Fruit fly (Drosophila melanogaster): ENCODE results near the gene CG9541.

CG9541 gene

dm6 chr2L:8943110-8943509 lies 32.1 kb downstream of the CG9541 start, which contains the start of gene CG9515 (continued):
- TF ChIP-seq psq (GFP tag; optimal IDR thresholded peaks at IDR 0.05) (no peak), B-H1 (GFP tag; IDR thresholded peaks at IDR 0.05) (no peak), CG34224 (GFP tag; IDR thresholded peaks at IDR 0.05; ENCODE audit: partially characterized antibody) (peak; percentile 85), Usf (GFP tag; optimal IDR thresholded peaks at IDR 0.05) (no peak), CG34422 (GFP tag; IDR thresholded peaks at IDR 0.05) (no peak), CG10462 (GFP tag; optimal IDR thresholded peaks at IDR 0.05) (no peak), CoRest (tag; optimal IDR thresholded peaks at IDR 0.05) (peak; percentile 14), CG17328 (GFP tag; IDR thresholded peaks at IDR 0.05) (no peak), CG10267 (tag; optimal IDR thresholded peaks at IDR 0.05) (peak; percentile 22), CG8765 (GFP tag; IDR thresholded peaks at IDR 0.05) (no peak), tap (tag; optimal IDR thresholded peaks at IDR 0.05) (no peak), CG4404 (GFP tag; IDR thresholded peaks at IDR 0.05) (no peak), CG11504 (tag; optimal IDR thresholded peaks at IDR 0.05) (no peak), tgo (GFP tag; IDR thresholded peaks at IDR 0.05) (no peak), CG9727 (GFP tag; optimal IDR thresholded peaks at IDR 0.05) (no peak), BEAF-32 (GFP tag; optimal IDR thresholded peaks at IDR 0.05) (peak; percentile 59), emc (GFP tag; optimal IDR thresholded peaks at IDR 0.05) (no peak), CG30403 (GFP tag; optimal IDR thresholded peaks at IDR 0.05) (no peak), CG33213 (GFP tag; optimal IDR thresholded peaks at IDR 0.05) (peak; percentile 16), CG18262 (tag; optimal IDR thresholded peaks at IDR 0.05) (no peak), yki (optimal IDR thresholded peaks at IDR 0.05) (no peak), gsb (GFP tag; IDR thresholded peaks at IDR 0.05) (no peak), Nf-YA (GFP tag; IDR thresholded peaks at IDR 0.05) (no peak), CG11695 (GFP tag; IDR thresholded peaks at IDR 0.05) (no peak), Fer1 (GFP tag; optimal IDR thresholded peaks at IDR 0.05) (peak; percentile 6), maf-S (GFP tag; optimal IDR thresholded peaks at IDR 0.05) (no peak), CG13123 (GFP tag; optimal IDR thresholded peaks at IDR 0.05) (no peak), CG10321 (GFP tag; IDR thresholded peaks at IDR 0.05) (no peak), Scr (GFP tag; IDR thresholded peaks at IDR 0.05; ENCODE audit: partially characterized antibody) (peak; percentile 71), CG16815 (GFP tag; optimal IDR thresholded peaks at IDR 0.05) (no peak), CG9876 (GFP tag; optimal IDR thresholded peaks at IDR 0.05) (no peak), CG12071 (GFP tag; optimal IDR thresholded peaks at IDR 0.05) (no peak), YL-1 (GFP tag; optimal IDR thresholded peaks at IDR 0.05) (peak; percentile 35), CG16863 (GFP tag; optimal IDR thresholded peaks at IDR 0.05) (no peak), ATbp (GFP tag; optimal IDR thresholded peaks at IDR 0.05) (no peak), Dip2 (GFP tag; IDR thresholded peaks at IDR 0.05) (no peak), Atf-2 (GFP tag; optimal IDR thresholded peaks at IDR 0.05) (no peak), Gug (GFP tag; IDR thresholded peaks at IDR 0.05) (no peak), CG43689 (GFP tag; IDR thresholded peaks at IDR 0.05) (no peak), Dbx (GFP tag; IDR thresholded peaks at IDR 0.05) (no peak), hkb (optimal IDR thresholded peaks at IDR 0.05) (no peak), hkb (GFP tag; IDR thresholded peaks at IDR 0.05) (no peak), CG7839 (tag; optimal IDR thresholded peaks at IDR 0.05) (no peak), CG10274 (GFP tag; optimal IDR thresholded peaks at IDR 0.05) (no peak), CG6791 (GFP tag; IDR thresholded peaks at IDR 0.05; ENCODE audit: partially characterized antibody) (peak; percentile 98), Hr51 (GFP tag; optimal IDR thresholded peaks at IDR 0.05) (no peak), trh (GFP tag; optimal IDR thresholded peaks at IDR 0.05) (no peak), sim (GFP tag; IDR thresholded peaks at IDR 0.05) (no peak), gem (tag; optimal IDR thresholded peaks at IDR 0.05) (no peak), pb (GFP tag; optimal IDR thresholded peaks at IDR 0.05) (no peak), CG13775 (GFP tag; optimal IDR thresholded peaks at IDR 0.05) (no peak), tio (GFP tag; optimal IDR thresholded peaks at IDR 0.05) (no peak), NK7.1 (GFP tag; optimal IDR thresholded peaks at IDR 0.05) (no peak)

Measured in whole organism, embryonic.